Fruit fly (Drosophila melanogaster) whole organism, wandering third instar larva: ENCODE data around the gene CG43799.

Source experiments
- CG9705 ChIP-seq: fragments of 200-800 bp; sonication (Bioruptor generic); optimal IDR thresholded peaks from 2 replicates; lab custom pipeline; 2018; ENCODE audit warnings: missing biosample characterization, mild to moderate bottlenecking, missing genetic modification characterization
- GATAd ChIP-seq: sonication (Bioruptor generic); optimal IDR thresholded peaks from 2 replicates; lab custom pipeline; 2016; ENCODE audit warnings: missing biosample characterization, missing genetic modification characterization
- Hr78 ChIP-seq: fragments of >200 bp; optimal IDR thresholded peaks from 2 replicates; lab custom pipeline; 2017; ENCODE audit warnings: missing biosample characterization, missing genetic modification characterization
- OdsH ChIP-seq: fragments of 200-800 bp; sonication (Bioruptor generic); optimal IDR thresholded peaks from 2 replicates; lab custom pipeline; 2016; ENCODE audit warnings: missing biosample characterization, mild to moderate bottlenecking, missing genetic modification characterization
- Rel ChIP-seq, 2 experiments: fragments of 200-800 bp; sonication (Bioruptor generic) in 1 of 2; optimal IDR thresholded peaks; 2 replicates in 1 of 2; 3 replicates in 1 of 2; lab custom pipeline; 2016 to 2019; ENCODE audit warnings: mild to moderate bottlenecking in 2 of 2, missing biosample characterization in 2 of 2, missing genetic modification characterization in 2 of 2, moderate library complexity in 1 of 2
- Sp1 ChIP-seq: fragments of 200-800 bp; sonication (Bioruptor generic); optimal IDR thresholded peaks from 3 replicates; lab custom pipeline; 2019; ENCODE audit warnings: missing biosample characterization, mild to moderate bottlenecking, missing genetic modification characterization, moderate library complexity
- h ChIP-seq: fragments of 200-800 bp; sonication (Bioruptor generic); optimal IDR thresholded peaks from 3 replicates; lab custom pipeline; 2016; ENCODE audit warnings: missing biosample characterization, mild to moderate bottlenecking, missing genetic modification characterization
- psq ChIP-seq: fragments of 200-800 bp; sonication (Bioruptor generic); optimal IDR thresholded peaks from 3 replicates; lab custom pipeline; 2017; ENCODE audit warnings: missing biosample characterization, mild to moderate bottlenecking, missing genetic modification characterization, moderate library complexity
- rgr ChIP-seq: fragments of 200-800 bp; sonication (Bioruptor generic); optimal IDR thresholded peaks from 3 replicates; lab custom pipeline; 2016; ENCODE audit warnings: missing biosample characterization, mild to moderate bottlenecking, missing genetic modification characterization
- woc ChIP-seq: sonication (Bioruptor generic); optimal IDR thresholded peaks from 2 replicates; lab custom pipeline; 2016; ENCODE audit warnings: missing biosample characterization, mild to moderate bottlenecking, missing genetic modification characterization

DNA sequence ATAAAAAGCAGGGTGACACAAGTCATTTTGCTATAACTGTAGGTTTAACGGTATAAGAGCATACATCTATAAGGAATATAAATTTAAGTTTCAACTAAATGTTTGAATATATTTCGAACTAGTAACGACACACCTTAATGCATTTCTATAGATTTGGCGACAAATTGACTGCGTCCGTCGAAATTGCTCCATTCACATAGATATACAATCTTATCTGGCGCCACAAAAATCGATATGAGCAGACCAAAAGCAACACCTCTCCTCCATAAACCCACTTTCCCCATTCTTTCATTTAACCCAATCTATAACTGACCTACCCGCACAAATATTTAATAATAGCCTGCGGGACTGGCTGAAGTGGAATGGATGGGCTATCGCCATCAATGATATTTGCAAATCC is 28.9 kb upstream of the CG43799 start:
- no peak for TF ChIP-seq rgr
- no peak for TF ChIP-seq Hr78 (GFP tag; lab: Kevin White, UChicago)
- TF ChIP-seq Sp1 (GFP tag; lab: Kevin White, UChicago), result no peak
- TF ChIP-seq Rel (GFP tag; optimal IDR thresholded peaks at IDR 0.05; lab: Kevin White, UChicago), result no peak
- no peak for TF ChIP-seq Rel (tag; optimal IDR thresholded peaks at IDR 0.05; lab: Kevin White, UChicago)
- no peak for TF ChIP-seq psq
- no peak for TF ChIP-seq woc (GFP tag; lab: Kevin White, UChicago)
- TF ChIP-seq OdsH (GFP tag; lab: Kevin White, UChicago), result no peak
- no peak for TF ChIP-seq CG9705 (GFP tag; lab: Kevin White, UChicago)
- TF ChIP-seq h (GFP tag; lab: Kevin White, UChicago), result no peak
- TF ChIP-seq GATAd (GFP tag; lab: Kevin White, UChicago), result no peak
